Worm (Caenorhabditis elegans): ENCODE measurements around the gene upp-1.

DNA sequence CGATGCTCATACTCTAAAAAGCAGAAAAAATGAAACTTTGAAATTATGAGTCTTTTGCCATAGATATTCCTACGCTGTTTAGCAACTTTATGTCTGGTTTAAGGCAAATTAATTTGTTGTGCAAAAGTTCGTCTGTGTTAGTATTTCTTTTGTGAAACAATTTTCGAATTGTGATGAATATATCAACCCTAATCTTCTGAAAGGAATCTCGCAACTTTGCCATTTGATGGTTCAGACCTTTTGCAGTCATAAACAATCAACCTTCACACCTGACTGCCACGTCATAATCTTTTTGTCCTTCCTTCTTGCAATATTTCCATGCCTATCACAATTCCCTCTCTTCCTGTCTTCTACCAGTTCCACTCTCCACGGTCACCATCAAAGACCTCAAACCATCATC lies 23.1 kb downstream of the upp-1 start:
- TF ChIP-seq unc-39 (tag; optimal IDR thresholded peaks at IDR 0.05): no peak
- TF ChIP-seq unc-62 (GFP tag; optimal IDR thresholded peaks at IDR 0.05): no peak
